Fruit fly (Drosophila melanogaster): Measurements from ENCODE around the gene CG31955.

Gene CG31955

DNA sequence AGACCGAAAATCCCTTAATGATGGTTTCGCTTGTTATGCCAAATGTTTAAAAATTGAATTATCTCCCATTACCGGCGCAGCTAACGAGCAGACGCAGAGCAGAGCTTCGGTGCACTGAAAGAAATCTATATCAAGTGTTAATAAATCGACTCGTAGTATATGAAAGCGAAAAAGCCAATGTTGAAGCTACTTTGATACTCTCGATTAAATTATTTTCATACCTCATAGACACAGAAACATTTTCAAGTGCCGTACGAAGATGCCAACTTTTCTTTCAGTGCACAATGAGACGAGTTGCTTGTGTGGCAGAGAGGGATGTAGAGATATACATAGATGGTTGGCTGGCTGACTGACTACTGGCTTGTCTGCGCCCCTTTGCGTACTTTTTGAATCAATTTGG lies 37.1 kb downstream of the CG31955 start (continued):
- no peak for TF ChIP-seq CG3163 (GFP tag; optimal IDR thresholded peaks at IDR 0.05)
- no peak for TF ChIP-seq CG34224 (GFP tag; IDR thresholded peaks at IDR 0.05; ENCODE audit: partially characterized antibody)
- no peak for TF ChIP-seq CG7786 (GFP tag; optimal IDR thresholded peaks at IDR 0.05)
- no peak for TF ChIP-seq CG17385 (GFP tag; optimal IDR thresholded peaks at IDR 0.05)
- TF ChIP-seq gsb-n (tag; optimal IDR thresholded peaks at IDR 0.05), result peak; percentile 35
- TF ChIP-seq HmgZ (tag; optimal IDR thresholded peaks at IDR 0.05), result no peak
- peak; percentile 21; the same call in 1 of the 2 replicates for TF ChIP-seq CG14667 (GFP tag; IDR thresholded peaks at IDR 0.05)
- peak; percentile 11 for TF ChIP-seq tap (tag; optimal IDR thresholded peaks at IDR 0.05)
- peak; percentile 26 for TF ChIP-seq CG10267 (tag; optimal IDR thresholded peaks at IDR 0.05)
- TF ChIP-seq Atf3 (GFP tag; optimal IDR thresholded peaks at IDR 0.05), result no peak
- no peak for TF ChIP-seq CG17612 (GFP tag; IDR thresholded peaks at IDR 0.05)
- no peak for TF ChIP-seq CG11456 (GFP tag; IDR thresholded peaks at IDR 0.05)
- peak; percentile 26 for TF ChIP-seq CG12219 (GFP tag; optimal IDR thresholded peaks at IDR 0.05)
- peak; percentile 14; the same call in 1 of the 2 replicates for TF ChIP-seq esg (GFP tag; conservative IDR thresholded peaks at IDR 0.05)
- no peak for TF ChIP-seq sd (tag; optimal IDR thresholded peaks at IDR 0.05)
- no peak for TF ChIP-seq Dbx (GFP tag; IDR thresholded peaks at IDR 0.05)
- no peak for TF ChIP-seq cas (GFP tag; IDR thresholded peaks at IDR 0.05)
- TF ChIP-seq ab (GFP tag; optimal IDR thresholded peaks at IDR 0.05), result no peak
- TF ChIP-seq gfzf (GFP tag; optimal IDR thresholded peaks at IDR 0.05), result no peak
- TF ChIP-seq Camta (GFP tag; optimal IDR thresholded peaks at IDR 0.05), result no peak
- no peak for TF ChIP-seq D (optimal IDR thresholded peaks at IDR 0.05)
- TF ChIP-seq D (GFP tag; optimal IDR thresholded peaks at IDR 0.05), result peak; percentile 40
- TF ChIP-seq sqz (GFP tag; optimal IDR thresholded peaks at IDR 0.05), result no peak
- TF ChIP-seq da (GFP tag; optimal IDR thresholded peaks at IDR 0.05), result no peak
- TF ChIP-seq CG15269 (tag; optimal IDR thresholded peaks at IDR 0.05), result no peak
- no peak for TF ChIP-seq CG10147 (GFP tag; optimal IDR thresholded peaks at IDR 0.05)
- no peak for TF ChIP-seq Ssrp (tag; optimal IDR thresholded peaks at IDR 0.05)
- no peak for TF ChIP-seq emc (GFP tag; optimal IDR thresholded peaks at IDR 0.05)

DNA sequence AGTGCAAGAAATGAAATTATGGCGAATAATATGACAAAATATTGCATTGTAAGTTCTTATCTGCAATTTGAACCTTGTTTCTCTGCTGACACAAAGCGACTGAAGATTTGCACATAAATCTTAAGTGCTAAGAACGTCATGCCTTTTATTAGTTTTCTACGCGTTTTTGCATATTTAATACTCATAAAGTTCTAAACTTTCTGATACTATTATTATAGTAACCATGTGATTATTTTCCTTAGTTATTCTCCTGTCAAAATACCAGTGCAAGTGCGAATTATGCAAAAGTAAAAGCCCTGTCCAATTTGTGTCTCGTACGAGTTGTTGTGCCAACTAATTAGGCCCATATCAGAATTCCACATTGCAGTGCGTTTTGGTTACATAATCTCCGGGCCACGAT lies 42.4 kb downstream of the CG31955 start, which contains the start of gene Sfp24Bc:
Sfp24Bc (minus strand) TSS at position 101 of the 400 bp plus-strand sequence.
- TF ChIP-seq caup (GFP tag; optimal IDR thresholded peaks at IDR 0.05; ENCODE audit: severe bottlenecking) (no peak), Pdp1 (GFP tag; optimal IDR thresholded peaks at IDR 0.05) (peak in 1 of 2 experiments; percentile 54), Deaf1 (tag; optimal IDR thresholded peaks at IDR 0.05) (no peak)

DNA sequence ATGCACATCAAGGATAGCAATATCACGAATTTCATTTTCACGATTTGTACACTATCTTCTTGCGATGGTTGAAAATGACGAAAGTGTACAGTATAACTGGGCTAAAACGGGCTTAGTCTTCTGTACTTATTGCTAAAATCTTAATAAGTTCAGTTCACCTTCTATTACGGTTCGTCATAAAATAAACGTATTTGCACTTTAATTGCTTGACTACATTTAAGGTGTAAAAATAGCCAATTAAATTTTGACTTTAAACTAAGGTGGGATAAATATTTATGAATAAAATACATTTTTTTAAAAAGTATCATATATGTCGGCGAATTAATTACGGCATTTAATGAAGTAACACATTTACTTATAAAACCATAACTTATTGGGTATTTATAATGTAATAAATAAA lies 43.2 kb downstream of the CG31955 start, which contains the start of gene Sfp24Bb:
Sfp24Bb (minus strand) TSS at position 101 of the 400 bp plus-strand sequence.
- no peak for TF ChIP-seq Atf-2 (GFP tag; optimal IDR thresholded peaks at IDR 0.05)
- TF ChIP-seq scrt (GFP tag; optimal IDR thresholded peaks at IDR 0.05), result no peak
- no peak for TF ChIP-seq Optix (GFP tag; IDR thresholded peaks at IDR 0.05)
- no peak for TF ChIP-seq Hey (tag; optimal IDR thresholded peaks at IDR 0.05)
- TF ChIP-seq croc (GFP tag; conservative IDR thresholded peaks at IDR 0.05), result no peak
- no peak for TF ChIP-seq insv (GFP tag; optimal IDR thresholded peaks at IDR 0.05)
- no peak for TF ChIP-seq D19A (tag; optimal IDR thresholded peaks at IDR 0.05)
- no peak for TF ChIP-seq CG17829 (tag; optimal IDR thresholded peaks at IDR 0.05)
- TF ChIP-seq fu2 (GFP tag; optimal IDR thresholded peaks at IDR 0.05), result no peak
- TF ChIP-seq Hr3 (GFP tag; optimal IDR thresholded peaks at IDR 0.05), result no peak
- TF ChIP-seq da (GFP tag; optimal IDR thresholded peaks at IDR 0.05), result no peak
- no peak for TF ChIP-seq TFAM (GFP tag; optimal IDR thresholded peaks at IDR 0.05)
- no peak for TF ChIP-seq dati (GFP tag; IDR thresholded peaks at IDR 0.05)
- no peak for TF ChIP-seq Eip74EF (GFP tag; optimal IDR thresholded peaks at IDR 0.05)
- no peak for TF ChIP-seq chn (GFP tag; optimal IDR thresholded peaks at IDR 0.05)
- no peak for TF ChIP-seq wor (GFP tag; IDR thresholded peaks at IDR 0.05)
- TF ChIP-seq CG8924 (tag; optimal IDR thresholded peaks at IDR 0.05), result no peak
- TF ChIP-seq seq (GFP tag; IDR thresholded peaks at IDR 0.05), result no peak
- TF ChIP-seq CG16779 (GFP tag; IDR thresholded peaks at IDR 0.05), result no peak
- TF ChIP-seq CG3726 (GFP tag; IDR thresholded peaks at IDR 0.05), result no peak

All from whole organism, embryonic.